Worm (Caenorhabditis elegans) whole organism, early embryonic: ENCODE measurements around the gene C54D10.5.

Experiments
- ama-1 ChIP-seq: fragments of 150-350 bp; optimal IDR thresholded peaks from 2 replicates; lab custom pipeline; 2014
- tbx-11 ChIP-seq: fragments of 200-800 bp; sonication (Bioruptor generic); IDR thresholded peaks from 2 replicates; pipeline ENCODE4 v1.3.6; 2022; ENCODE audit warnings: missing genetic modification characterization, missing compliant biosample characterization
- tra-4 ChIP-seq: sonication (generic microtip); optimal IDR thresholded peaks from 2 replicates; lab custom pipeline; 2017; ENCODE audit warnings: missing genetic modification characterization, missing compliant biosample characterization

DNA sequence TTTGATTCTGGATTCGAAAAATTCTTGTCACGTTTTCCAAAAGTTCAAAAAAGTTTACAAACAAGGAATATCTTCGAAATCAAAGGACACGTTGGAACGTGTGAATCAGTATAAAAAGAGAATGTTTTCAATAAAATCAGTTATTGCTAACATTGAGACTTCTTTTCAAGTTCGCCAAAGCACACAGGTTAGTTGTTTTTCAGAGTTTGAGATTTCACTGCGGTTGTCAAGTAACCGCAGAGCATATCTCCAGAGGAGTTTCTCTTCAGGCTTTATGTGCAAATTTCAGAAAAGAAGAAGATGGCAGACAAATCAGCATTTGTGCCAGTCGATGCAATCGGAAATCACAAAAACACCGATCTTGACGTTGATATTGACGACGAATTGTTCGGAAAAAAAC is 43.0 kb upstream of the C54D10.5 start, which contains the start of gene K01D12.15:
- TF ChIP-seq tra-4 (tag; lab: Kevin White, UChicago) (no peak), ama-1 (lab: Kevin White, UChicago) (no peak), tbx-11 (GFP tag; lab: Robert Waterston, UW) (no peak)
